Fruit fly (Drosophila melanogaster) whole organism, embryonic: ENCODE measurements around the gene MED14.

Experiments
- Aef1 ChIP-seq: fragments of 200-800 bp; sonication (Bioruptor generic); IDR thresholded peaks from 3 replicates; pipeline ENCODE4 v1.3.6; 2022; ENCODE audit warnings: missing biosample characterization, missing genetic modification characterization
- Asciz ChIP-seq: fragments of 200-800 bp; sonication (Bioruptor generic); optimal IDR thresholded peaks from 2 replicates; lab custom pipeline; 2017; ENCODE audit warnings: missing biosample characterization, mild to moderate bottlenecking, missing genetic modification characterization, missing genetic modification reagents
- Awh ChIP-seq: fragments of 200-800 bp; sonication (Bioruptor generic); IDR thresholded peaks from 2 replicates; pipeline ENCODE4, ENCODE4 v1.3.6; 2022; ENCODE audit warnings: missing biosample characterization, missing genetic modification characterization
- Bgb ChIP-seq: fragments of 200-800 bp; sonication (Bioruptor generic); IDR thresholded peaks from 2 replicates; pipeline ENCODE4 v1.3.6; 2022; ENCODE audit warnings: missing biosample characterization, missing genetic modification characterization; ENCODE audit not compliant: partially characterized antibody
- CG10147 ChIP-seq: fragments of 200-800 bp; sonication (Bioruptor generic); optimal IDR thresholded peaks from 2 replicates; lab custom pipeline; 2019; ENCODE audit warnings: missing biosample characterization, mild to moderate bottlenecking, missing genetic modification characterization, moderate library complexity
- CG1024 ChIP-seq: fragments of 200-800 bp; sonication (Bioruptor generic); IDR thresholded peaks from 2 replicates; pipeline ENCODE4 v1.3.6; 2022; ENCODE audit warnings: missing biosample characterization, missing genetic modification characterization
- CG1233 ChIP-seq: fragments of 200-800 bp; sonication (Bioruptor generic); optimal IDR thresholded peaks from 4 replicates; lab custom pipeline; 2018; ENCODE audit warnings: missing biosample characterization, mild to moderate bottlenecking, missing genetic modification characterization
- CG14441 ChIP-seq: fragments of 200-800 bp; sonication (Bioruptor generic); IDR thresholded peaks from 2 replicates; pipeline ENCODE4 v1.3.6; 2022; ENCODE audit warnings: missing biosample characterization, missing genetic modification characterization
- CG14710 ChIP-seq: fragments of 200-800 bp; sonication (Bioruptor generic); optimal IDR thresholded peaks from 3 replicates; lab custom pipeline; 2019; ENCODE audit warnings: missing biosample characterization, mild to moderate bottlenecking, missing genetic modification characterization, moderate library complexity
- CG15269 ChIP-seq: fragments of 200-800 bp; sonication (Bioruptor generic); optimal IDR thresholded peaks from 2 replicates; lab custom pipeline; 2018; ENCODE audit warnings: missing biosample characterization, mild to moderate bottlenecking, missing genetic modification characterization, moderate library complexity
- CG18011 ChIP-seq: fragments of 200-800 bp; sonication (Bioruptor generic); optimal IDR thresholded peaks from 2 replicates; lab custom pipeline; 2017; ENCODE audit warnings: missing biosample characterization, missing genetic modification characterization, mild to moderate bottlenecking, moderate library complexity, missing genotype
- CG2199 ChIP-seq: fragments of 200-800 bp; sonication (Bioruptor generic); IDR thresholded peaks from 3 replicates; pipeline ENCODE4 v1.3.6; 2022; ENCODE audit warnings: missing biosample characterization, missing genetic modification characterization
- CG2202 ChIP-seq: fragments of 200-800 bp; sonication (Bioruptor generic); optimal IDR thresholded peaks from 2 replicates; lab custom pipeline; 2018; ENCODE audit warnings: missing biosample characterization, mild to moderate bottlenecking, missing genetic modification characterization
- CG3995 ChIP-seq: fragments of 200-800 bp; sonication (Bioruptor generic); optimal IDR thresholded peaks from 3 replicates; lab custom pipeline; 2016; ENCODE audit warnings: missing biosample characterization, missing genetic modification characterization
- CG4328 ChIP-seq: fragments of 200-800 bp; sonication (Bioruptor generic); optimal IDR thresholded peaks from 3 replicates; lab custom pipeline; 2017; ENCODE audit warnings: missing biosample characterization, missing genetic modification reagents, missing genetic modification characterization
- CG5245 ChIP-seq: fragments of 200-800 bp; sonication (Bioruptor generic); optimal IDR thresholded peaks from 3 replicates; lab custom pipeline; 2016; ENCODE audit warnings: missing biosample characterization, missing genetic modification characterization
- CG8290 ChIP-seq, 3 experiments: fragments of 200-800 bp; sonication (Bioruptor generic); optimal IDR thresholded peaks; 2 replicates each; lab custom pipeline; 2016 to 2019; ENCODE audit warnings: missing biosample characterization in 3 of 3, missing genetic modification characterization in 3 of 3, mild to moderate bottlenecking in 2 of 3, moderate library complexity in 1 of 3
- CG8388 ChIP-seq: fragments of 200-800 bp; sonication (Bioruptor generic); optimal IDR thresholded peaks from 2 replicates; lab custom pipeline; 2019; ENCODE audit warnings: missing biosample characterization, mild to moderate bottlenecking, missing genetic modification characterization, moderate library complexity
- CG8944 ChIP-seq: fragments of 200-800 bp; sonication (Bioruptor generic); optimal IDR thresholded peaks from 3 replicates; lab custom pipeline; 2016; ENCODE audit warnings: missing biosample characterization, missing genetic modification characterization
- CTCF ChIP-seq: fragments of 200-800 bp; sonication (Bioruptor generic); optimal IDR thresholded peaks from 2 replicates; lab custom pipeline; 2017; ENCODE audit warnings: missing biosample characterization, mild to moderate bottlenecking, missing genetic modification characterization, moderate library complexity
- CoRest ChIP-seq: fragments of 200-800 bp; sonication (Bioruptor generic); optimal IDR thresholded peaks from 3 replicates; lab custom pipeline; 2018; ENCODE audit warnings: missing biosample characterization, mild to moderate bottlenecking, missing genetic modification characterization, moderate library complexity
- E2f1 ChIP-seq: fragments of 200-800 bp; sonication (Bioruptor generic); IDR thresholded peaks from 2 replicates; pipeline ENCODE4 v1.3.6; 2022; ENCODE audit warnings: missing biosample characterization, missing genetic modification characterization
- Ets97D ChIP-seq: fragments of 200-800 bp; sonication (Bioruptor generic); optimal IDR thresholded peaks from 3 replicates; lab custom pipeline; 2016; ENCODE audit warnings: missing biosample characterization, missing genetic modification characterization
- HLH4C ChIP-seq: fragments of 200-800 bp; sonication (Bioruptor generic); IDR thresholded peaks from 3 replicates; pipeline ENCODE4 v1.3.6; 2022; ENCODE audit warnings: missing biosample characterization, missing genetic modification characterization; ENCODE audit not compliant: partially characterized antibody
- HmgZ ChIP-seq: fragments of 200-800 bp; sonication (Bioruptor generic); optimal IDR thresholded peaks from 2 replicates; lab custom pipeline; 2018; ENCODE audit warnings: missing biosample characterization, mild to moderate bottlenecking, missing genetic modification characterization
- MBD-R2 ChIP-seq: fragments of 200-800 bp; sonication (Bioruptor generic); IDR thresholded peaks from 2 replicates; pipeline ENCODE4 v1.3.6; 2022; ENCODE audit warnings: missing biosample characterization, missing genetic modification characterization
- Myb ChIP-seq: fragments of 200-800 bp; sonication (Bioruptor generic); optimal IDR thresholded peaks from 2 replicates; lab custom pipeline; 2016; ENCODE audit warnings: missing biosample characterization, missing genetic modification characterization
- NC2α ChIP-seq: fragments of 200-800 bp; sonication (Bioruptor generic); optimal IDR thresholded peaks from 2 replicates; lab custom pipeline; 2016; ENCODE audit warnings: missing biosample characterization, missing genetic modification characterization
- Pdp1 ChIP-seq, 2 experiments: fragments of 200-800 bp; sonication (Bioruptor generic); optimal IDR thresholded peaks; 3 replicates each; lab custom pipeline; 2016; ENCODE audit warnings: missing biosample characterization in 2 of 2, missing genetic modification characterization in 2 of 2, mild to moderate bottlenecking in 1 of 2, moderate library complexity in 1 of 2
- Sox100B ChIP-seq: fragments of 200-800 bp; sonication (Bioruptor generic); optimal IDR thresholded peaks from 3 replicates; lab custom pipeline; 2018; ENCODE audit warnings: missing biosample characterization, mild to moderate bottlenecking, missing genetic modification characterization
- Trl ChIP-seq, 3 experiments: fragments of >200 bp in 2 of 3; fragments of 200-800 bp in 1 of 3; sonication (Bioruptor generic) in 1 of 3; optimal IDR thresholded peaks; 2 replicates in 1 of 3; 3 replicates in 2 of 3; lab custom pipeline; 2016 to 2017; ENCODE audit warnings: missing biosample characterization in 1 of 3, missing genetic modification characterization in 1 of 3
- YL-1 ChIP-seq: fragments of 200-800 bp; sonication (Bioruptor generic); optimal IDR thresholded peaks from 3 replicates; lab custom pipeline; 2017; ENCODE audit warnings: missing biosample characterization, mild to moderate bottlenecking, missing genetic modification characterization
- ara ChIP-seq: fragments of 200-800 bp; sonication (Bioruptor generic); IDR thresholded peaks from 2 replicates; pipeline ENCODE4 v1.3.6; 2022; ENCODE audit warnings: missing biosample characterization, missing genetic modification characterization
- btn ChIP-seq: fragments of 200-800 bp; sonication (Bioruptor generic); optimal IDR thresholded peaks from 2 replicates; lab custom pipeline; 2016; ENCODE audit warnings: missing biosample characterization, missing genetic modification characterization
- crp ChIP-seq, 2 experiments: fragments of 200-800 bp; sonication (Bioruptor generic); optimal IDR thresholded peaks; 2 replicates in 1 of 2; 3 replicates in 1 of 2; lab custom pipeline; 2017; ENCODE audit warnings: missing biosample characterization in 2 of 2, missing genetic modification characterization in 2 of 2, mild to moderate bottlenecking in 1 of 2, moderate library complexity in 1 of 2
- cwo ChIP-seq: fragments of 200-800 bp; sonication (Bioruptor generic); optimal IDR thresholded peaks from 3 replicates; lab custom pipeline; 2017; ENCODE audit warnings: missing biosample characterization, missing genetic modification characterization, mild to moderate bottlenecking, moderate library complexity, missing genetic modification reagents
- disco-r ChIP-seq: fragments of 200-800 bp; sonication (Bioruptor generic); optimal IDR thresholded peaks from 2 replicates; lab custom pipeline; 2016; ENCODE audit warnings: missing biosample characterization, missing genetic modification characterization
- dmrt99B ChIP-seq: fragments of 200-800 bp; sonication (Bioruptor generic); optimal IDR thresholded peaks from 2 replicates; lab custom pipeline; 2018; ENCODE audit warnings: missing biosample characterization, mild to moderate bottlenecking, missing genetic modification characterization, moderate library complexity
- gcm ChIP-seq: fragments of 200-800 bp; sonication (Bioruptor generic); optimal IDR thresholded peaks from 2 replicates; lab custom pipeline; 2019; ENCODE audit warnings: missing biosample characterization, mild to moderate bottlenecking, missing genetic modification characterization, moderate library complexity
- her ChIP-seq: fragments of 200-800 bp; sonication (Bioruptor generic); optimal IDR thresholded peaks from 2 replicates; lab custom pipeline; 2016; ENCODE audit warnings: missing biosample characterization, missing genetic modification characterization
- lilli ChIP-seq: fragments of 200-800 bp; sonication (Bioruptor generic); optimal IDR thresholded peaks from 3 replicates; lab custom pipeline; 2016; ENCODE audit warnings: missing biosample characterization, missing genetic modification characterization
- lov ChIP-seq, 2 experiments: fragments of 200-800 bp in 1 of 2; fragments of >200 bp in 1 of 2; sonication (Bioruptor generic) in 1 of 2; IDR thresholded peaks in 1 of 2; optimal IDR thresholded peaks in 1 of 2; 2 replicates in 1 of 2; 3 replicates in 1 of 2; pipeline versions ENCODE4 v1.3.6 to Lab custom; 2017 to 2022; ENCODE audit warnings: missing biosample characterization in 1 of 2, missing genetic modification characterization in 1 of 2
- luna ChIP-seq: fragments of 200-800 bp; sonication (Bioruptor generic); optimal IDR thresholded peaks from 2 replicates; lab custom pipeline; 2016; ENCODE audit warnings: missing biosample characterization, missing genetic modification characterization
- pros ChIP-seq: fragments of 200-800 bp; sonication (Bioruptor generic); optimal IDR thresholded peaks from 3 replicates; lab custom pipeline; 2019; ENCODE audit warnings: missing biosample characterization, mild to moderate bottlenecking, missing genetic modification characterization, moderate library complexity
- repo ChIP-seq: fragments of 200-800 bp; sonication (Bioruptor generic); optimal IDR thresholded peaks from 2 replicates; lab custom pipeline; 2016; ENCODE audit warnings: missing biosample characterization, missing genetic modification characterization
- sens-2 ChIP-seq: fragments of 200-800 bp; sonication (Bioruptor generic); IDR thresholded peaks from 2 replicates; pipeline ENCODE4 v1.3.6; 2022; ENCODE audit warnings: missing biosample characterization, missing genetic modification characterization
- sqz ChIP-seq: fragments of 200-800 bp; sonication (Bioruptor generic); optimal IDR thresholded peaks from 3 replicates; lab custom pipeline; 2018; ENCODE audit warnings: missing biosample characterization, mild to moderate bottlenecking, missing genetic modification characterization
- tio ChIP-seq: fragments of 200-800 bp; sonication (Bioruptor generic); optimal IDR thresholded peaks from 2 replicates; lab custom pipeline; 2017; ENCODE audit warnings: missing biosample characterization, missing genetic modification characterization, inconsistent platforms

The MED14 gene

dm6 chr3L:606490-607327 lies 13.7 kb downstream of the MED14 start, which contains the start of gene Reg-2:
Gene Reg-2 (minus strand): TSS chr3L:606569.
- no peak for TF ChIP-seq CG8388 (GFP tag; lab: Kevin White, UChicago)
- TF ChIP-seq sens-2 = peak; percentile 80
- peak in 1 of 2 experiments; percentile 0 for TF ChIP-seq Pdp1 (GFP tag; optimal IDR thresholded peaks at IDR 0.05; lab: Kevin White, UChicago)
- no peak for TF ChIP-seq btn (GFP tag; lab: Kevin White, UChicago)
- no peak for TF ChIP-seq cwo (GFP tag; lab: Kevin White, UChicago)
- TF ChIP-seq CG2199 (GFP tag; lab: Robert Waterston, UW) = no peak
- no peak for TF ChIP-seq CG2202 (tag; lab: Kevin White, UChicago)
- no peak for TF ChIP-seq MBD-R2 (GFP tag; lab: Robert Waterston, UW)
- no peak for TF ChIP-seq CG18011
- no peak for TF ChIP-seq CG14441 (GFP tag; lab: Robert Waterston, UW)
- no peak for TF ChIP-seq Sox100B (GFP tag; lab: Kevin White, UChicago)
- no peak for TF ChIP-seq HmgZ (tag; lab: Kevin White, UChicago)
- TF ChIP-seq sqz (GFP tag; lab: Kevin White, UChicago) = peak; percentile 6
- no peak for TF ChIP-seq CG1024
- TF ChIP-seq E2f1 (GFP tag; lab: Robert Waterston, UW) = no peak
- no peak for TF ChIP-seq tio (GFP tag; lab: Kevin White, UChicago)
- TF ChIP-seq CG4328 = no peak
- TF ChIP-seq lov (optimal IDR thresholded peaks at IDR 0.05; lab: Kevin White, UChicago) = no peak
- no peak for TF ChIP-seq lov (GFP tag; IDR thresholded peaks at IDR 0.05; lab: Robert Waterston, UW)
- TF ChIP-seq disco-r (GFP tag; lab: Kevin White, UChicago) = no peak
- TF ChIP-seq YL-1 = no peak
- no peak for TF ChIP-seq NC2α (GFP tag; lab: Kevin White, UChicago)
- peak; percentile 42 for TF ChIP-seq CG14710
- no peak for TF ChIP-seq Awh
- no peak for TF ChIP-seq crp (GFP tag; optimal IDR thresholded peaks at IDR 0.05; lab: Kevin White, UChicago)
- peak; percentile 99 for TF ChIP-seq CTCF
- no peak for TF ChIP-seq her (GFP tag; lab: Kevin White, UChicago)
- no peak for TF ChIP-seq Bgb (GFP tag; lab: Robert Waterston, UW)
- TF ChIP-seq CG1233 = no peak
- TF ChIP-seq HLH4C (GFP tag; lab: Robert Waterston, UW) = no peak
- no peak for TF ChIP-seq Trl (optimal IDR thresholded peaks at IDR 0.05; lab: Kevin White, UChicago)
- no peak for TF ChIP-seq Trl (GFP tag; optimal IDR thresholded peaks at IDR 0.05; lab: Kevin White, UChicago)
- peak; percentile 40 for TF ChIP-seq CoRest (tag; lab: Kevin White, UChicago)
- no peak for TF ChIP-seq repo (GFP tag; lab: Kevin White, UChicago)
- no peak for TF ChIP-seq CG8290 (GFP tag; optimal IDR thresholded peaks at IDR 0.05; lab: Kevin White, UChicago)
- TF ChIP-seq CG8290 (tag; optimal IDR thresholded peaks at IDR 0.05; lab: Kevin White, UChicago) = peak in 1 of 2 experiments; percentile 34
- TF ChIP-seq Asciz = no peak
- TF ChIP-seq pros (GFP tag; lab: Kevin White, UChicago) = peak; percentile 50
- TF ChIP-seq lilli (GFP tag; lab: Kevin White, UChicago) = peak; percentile 20
- TF ChIP-seq Myb = peak; percentile 25
- TF ChIP-seq gcm (GFP tag; lab: Kevin White, UChicago) = no peak
- peak; percentile 1 for TF ChIP-seq dmrt99B (tag; lab: Kevin White, UChicago)
- TF ChIP-seq ara (GFP tag; lab: Robert Waterston, UW) = no peak
- TF ChIP-seq CG10147 (GFP tag; lab: Kevin White, UChicago) = no peak
- TF ChIP-seq CG3995 (GFP tag; lab: Kevin White, UChicago) = no peak
- TF ChIP-seq Aef1 = no peak
- no peak for TF ChIP-seq CG15269
- no peak for TF ChIP-seq CG5245 (GFP tag; lab: Kevin White, UChicago)
- TF ChIP-seq Ets97D (GFP tag; lab: Kevin White, UChicago) = no peak
- TF ChIP-seq CG8944 (GFP tag; lab: Kevin White, UChicago) = no peak
- TF ChIP-seq luna (GFP tag; lab: Kevin White, UChicago) = no peak
